Fruit fly (Drosophila melanogaster) whole organism, pupa: ENCODE data around the gene Cp190.

Source experiments
- CG10348 ChIP-seq: fragments of 200-800 bp; sonication (Bioruptor generic); IDR thresholded peaks from 2 replicates; pipeline ENCODE4 v1.3.6; 2022; ENCODE audit warnings: missing biosample characterization, missing genetic modification characterization
- CG12605 ChIP-seq: fragments of 200-800 bp; sonication (Bioruptor generic); IDR thresholded peaks from 2 replicates; pipeline ENCODE4 v1.3.6; 2022; ENCODE audit warnings: missing biosample characterization, missing genetic modification characterization
- CG13204 ChIP-seq: fragments of 200-800 bp; sonication (Bioruptor generic); optimal IDR thresholded peaks from 2 replicates; lab custom pipeline; 2018; ENCODE audit warnings: missing biosample characterization, mild to moderate bottlenecking, missing genetic modification characterization, moderate library complexity
- CG14655 ChIP-seq: fragments of 200-800 bp; sonication (Bioruptor generic); optimal IDR thresholded peaks from 3 replicates; lab custom pipeline; 2017; ENCODE audit warnings: mild to moderate bottlenecking, missing biosample characterization, missing genetic modification reagents, missing genetic modification characterization
- CG15710 ChIP-seq: fragments of 200-800 bp; sonication (Bioruptor generic); optimal IDR thresholded peaks from 2 replicates; lab custom pipeline; 2018; ENCODE audit warnings: missing biosample characterization, mild to moderate bottlenecking, missing genetic modification characterization, moderate library complexity
- CG17806 ChIP-seq: fragments of 200-800 bp; sonication (Bioruptor generic); optimal IDR thresholded peaks from 2 replicates; lab custom pipeline; 2018; ENCODE audit warnings: missing biosample characterization, mild to moderate bottlenecking, missing genetic modification characterization, moderate library complexity
- CG32121 ChIP-seq: fragments of 200-800 bp; sonication (Bioruptor generic); IDR thresholded peaks from 2 replicates; pipeline ENCODE4 v1.3.6; 2022; ENCODE audit warnings: missing biosample characterization, missing genetic modification characterization
- CG4496 ChIP-seq: fragments of 200-800 bp; sonication (Bioruptor generic); IDR thresholded peaks from 3 replicates; pipeline ENCODE4 v1.3.6; 2022; ENCODE audit warnings: missing biosample characterization, missing genetic modification characterization
- CG8301 ChIP-seq: fragments of 200-800 bp; sonication (Bioruptor generic); optimal IDR thresholded peaks from 2 replicates; lab custom pipeline; 2018; ENCODE audit warnings: missing biosample characterization, mild to moderate bottlenecking, missing genetic modification characterization
- EcR ChIP-seq: fragments of 200-800 bp; sonication (Bioruptor generic); optimal IDR thresholded peaks from 3 replicates; lab custom pipeline; 2019; ENCODE audit warnings: missing biosample characterization, missing genetic modification characterization, mild to moderate bottlenecking, moderate library complexity, missing genetic modification reagents
- Pif1B ChIP-seq: fragments of 200-800 bp; sonication (Bioruptor generic); optimal IDR thresholded peaks from 3 replicates; lab custom pipeline; 2016; ENCODE audit warnings: missing biosample characterization, missing genetic modification characterization
- fd96Ca ChIP-seq: fragments of 200-800 bp; sonication (Bioruptor generic); IDR thresholded peaks from 3 replicates; pipeline ENCODE4 v1.3.6; 2022; ENCODE audit warnings: missing biosample characterization, missing genetic modification characterization

- TF ChIP-seq CG10348 (GFP tag; lab: Robert Waterston, UW) (no peak), CG32121 (GFP tag; lab: Robert Waterston, UW) (no peak), EcR (GFP tag; lab: Kevin White, UChicago) (peak; percentile 12), CG8301 (tag; lab: Kevin White, UChicago) (no peak), CG13204 (GFP tag; lab: Kevin White, UChicago) (no peak), CG17806 (tag; lab: Kevin White, UChicago) (no peak), CG4496 (no peak), CG15710 (tag; lab: Kevin White, UChicago) (no peak), Pif1B (GFP tag; lab: Kevin White, UChicago) (no peak), CG12605 (GFP tag; lab: Robert Waterston, UW) (no peak), CG14655 (no peak), fd96Ca (GFP tag; lab: Robert Waterston, UW) (no peak)
Observed at dm6 chr3R:15225279-15225730, 49.7 kb downstream of the Cp190 start, which contains the start of the genes CG31344 and Caf1-55.
